Worm (Caenorhabditis elegans) whole organism, L2 larva: ENCODE data around the gene msp-56.

Source experiments
- C34F6.9 ChIP-seq: fragments of 150-350 bp; optimal IDR thresholded peaks from 2 replicates; lab custom pipeline; 2014; ENCODE audit warnings: missing biosample characterization, missing genetic modification characterization
- R02D3.7 ChIP-seq: fragments of 150-350 bp; optimal IDR thresholded peaks from 2 replicates; lab custom pipeline; 2014; ENCODE audit warnings: missing biosample characterization, missing genetic modification characterization
- ZK546.5 ChIP-seq: sonication (generic microtip); optimal IDR thresholded peaks from 2 replicates; lab custom pipeline; 2017; ENCODE audit warnings: missing biosample characterization, missing genetic modification characterization
- alr-1 ChIP-seq: fragments of 150-350 bp; optimal IDR thresholded peaks from 2 replicates; lab custom pipeline; 2014; ENCODE audit warnings: missing biosample characterization, missing genetic modification characterization
- aly-2 ChIP-seq: fragments of 150-350 bp; optimal IDR thresholded peaks from 2 replicates; lab custom pipeline; 2014; ENCODE audit warnings: missing biosample characterization, missing genetic modification characterization
- blmp-1 ChIP-seq: sonication (generic microtip); optimal IDR thresholded peaks from 2 replicates; lab custom pipeline; 2017; ENCODE audit warnings: missing genetic modification characterization, mild to moderate bottlenecking, missing compliant biosample characterization, antibody characterized with exemption, moderate library complexity; ENCODE audit not compliant: insufficient read depth
- ceh-16 ChIP-seq: fragments of 150-350 bp; optimal IDR thresholded peaks from 2 replicates; lab custom pipeline; 2014; ENCODE audit warnings: missing biosample characterization, missing genetic modification characterization
- ceh-82 ChIP-seq: fragments of 150-350 bp; optimal IDR thresholded peaks from 2 replicates; lab custom pipeline; 2014; ENCODE audit warnings: missing biosample characterization, missing genetic modification characterization
- crh-2 ChIP-seq: sonication (generic microtip); optimal IDR thresholded peaks from 2 replicates; lab custom pipeline; 2017; ENCODE audit warnings: missing biosample characterization, missing genetic modification characterization
- egl-27 ChIP-seq: sonication (generic microtip); optimal IDR thresholded peaks from 3 replicates; lab custom pipeline; 2017; ENCODE audit warnings: missing biosample characterization, missing genetic modification reagents, missing genetic modification characterization
- fos-1 ChIP-seq: fragments of 150-350 bp; optimal IDR thresholded peaks from 2 replicates; lab custom pipeline; 2014; ENCODE audit warnings: missing biosample characterization, missing genetic modification characterization
- gmeb-1 ChIP-seq: fragments of 150-350 bp; optimal IDR thresholded peaks from 2 replicates; lab custom pipeline; 2014; ENCODE audit warnings: missing biosample characterization, missing genetic modification characterization
- lin-11 ChIP-seq: fragments of 150-350 bp; sonication (generic microtip); optimal IDR thresholded peaks from 2 replicates; lab custom pipeline; 2014; ENCODE audit warnings: missing biosample characterization, missing genetic modification characterization, inconsistent platforms, mixed read lengths
- lin-13 ChIP-seq: fragments of 150-350 bp; optimal IDR thresholded peaks from 2 replicates; lab custom pipeline; 2014; ENCODE audit warnings: missing biosample characterization, missing genetic modification reagents, missing genetic modification characterization
- lsy-2 ChIP-seq, 2 experiments: fragments of 150-350 bp in 1 of 2; sonication (generic microtip) in 1 of 2; optimal IDR thresholded peaks; 2 replicates each; lab custom pipeline; 2014 to 2017; ENCODE audit warnings: missing biosample characterization in 2 of 2, missing genetic modification characterization in 2 of 2
- mab-5 ChIP-seq: fragments of 150-350 bp; optimal IDR thresholded peaks from 2 replicates; lab custom pipeline; 2014; ENCODE audit warnings: missing biosample characterization, missing genetic modification characterization
- mbf-1 ChIP-seq: sonication (generic microtip); optimal IDR thresholded peaks from 2 replicates; lab custom pipeline; 2017; ENCODE audit warnings: missing biosample characterization, missing genetic modification characterization
- mdl-1 ChIP-seq, 2 experiments: fragments of 150-350 bp in 1 of 2; sonication (generic microtip) in 1 of 2; optimal IDR thresholded peaks; 2 replicates each; lab custom pipeline; 2017; ENCODE audit warnings: missing biosample characterization in 2 of 2, missing genetic modification characterization in 2 of 2
- nhr-129 ChIP-seq: fragments of 150-350 bp; optimal IDR thresholded peaks from 2 replicates; lab custom pipeline; 2014; ENCODE audit warnings: missing biosample characterization, missing genetic modification characterization
- nhr-21 ChIP-seq: fragments of 150-350 bp; optimal IDR thresholded peaks from 2 replicates; lab custom pipeline; 2014; ENCODE audit warnings: missing biosample characterization, missing genetic modification characterization
- nhr-25 ChIP-seq: fragments of 150-350 bp; sonication (generic microtip); optimal IDR thresholded peaks from 3 replicates; lab custom pipeline; 2014; ENCODE audit warnings: missing biosample characterization, missing genetic modification characterization
- nhr-6 ChIP-seq: fragments of 150-350 bp; optimal IDR thresholded peaks from 2 replicates; lab custom pipeline; 2014; ENCODE audit warnings: missing biosample characterization, missing genetic modification characterization
- peb-1 ChIP-seq: fragments of 150-350 bp; optimal IDR thresholded peaks from 2 replicates; lab custom pipeline; 2014; ENCODE audit warnings: missing biosample characterization, missing genetic modification characterization
- sma-9 ChIP-seq, 2 experiments: fragments of 150-350 bp in 1 of 2; sonication (generic microtip) in 1 of 2; optimal IDR thresholded peaks; 2 replicates each; lab custom pipeline; 2014 to 2016; ENCODE audit warnings: missing genetic modification characterization in 2 of 2, mild to moderate bottlenecking in 1 of 2, missing biosample characterization in 1 of 2, missing compliant biosample characterization in 1 of 2, missing genetic modification reagents in 1 of 2, moderate library complexity in 1 of 2
- snpc-4 ChIP-seq: fragments of 150-350 bp; optimal IDR thresholded peaks from 2 replicates; lab custom pipeline; 2014; ENCODE audit warnings: missing biosample characterization, missing genetic modification characterization
- unc-39 ChIP-seq: fragments of 150-350 bp; optimal IDR thresholded peaks from 2 replicates; lab custom pipeline; 2014; ENCODE audit warnings: missing biosample characterization, missing genetic modification characterization
- unc-55 ChIP-seq: fragments of 150-350 bp; sonication (generic microtip); optimal IDR thresholded peaks from 3 replicates; lab custom pipeline; 2014; ENCODE audit warnings: missing biosample characterization, missing genetic modification reagents, missing genetic modification characterization
- zag-1 ChIP-seq: fragments of 150-350 bp; optimal IDR thresholded peaks from 2 replicates; lab custom pipeline; 2014; ENCODE audit warnings: missing biosample characterization, missing genetic modification characterization
- ztf-1 ChIP-seq: fragments of 200-800 bp; sonication (Bioruptor generic); conservative IDR thresholded peaks from 2 replicates; pipeline ENCODE4 v1.3.6; 2022; ENCODE audit warnings: missing genetic modification characterization, missing compliant biosample characterization
- ztf-4 ChIP-seq: fragments of 150-350 bp; optimal IDR thresholded peaks from 2 replicates; lab custom pipeline; 2014; ENCODE audit warnings: missing biosample characterization, missing genetic modification characterization

The msp-56 gene

DNA sequence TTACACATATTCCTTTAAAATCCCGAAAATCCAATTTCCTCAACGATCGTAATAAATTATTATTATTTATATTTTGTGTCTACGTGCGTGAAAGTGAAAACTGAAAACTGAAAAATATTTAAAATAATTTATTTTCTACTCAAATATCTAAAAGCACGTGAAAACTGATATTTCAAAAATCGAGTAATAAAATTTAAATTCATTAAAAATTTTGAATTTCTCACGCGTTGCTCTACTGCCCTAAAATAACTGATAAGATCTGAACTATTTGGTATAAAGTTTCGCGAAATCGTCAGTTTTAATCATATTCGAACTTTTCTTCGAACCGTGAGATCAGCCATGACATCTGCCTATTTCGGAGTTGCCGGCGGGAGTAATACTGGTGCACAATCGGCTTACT, 10.9 kb downstream of the msp-56 start, which contains the start of gene ssq-1:
Gene ssq-1 (plus strand): TSS at position 301 of the 400 bp plus-strand sequence.
- TF ChIP-seq aly-2 (tag; lab: Kevin White, UChicago) = no peak
- TF ChIP-seq alr-1 = no peak
- TF ChIP-seq mab-5 (tag; lab: Kevin White, UChicago) = no peak
- TF ChIP-seq sma-9 (GFP tag; optimal IDR thresholded peaks at IDR 0.05; lab: Kevin White, UChicago) = no peak
- no peak for TF ChIP-seq sma-9 (tag; optimal IDR thresholded peaks at IDR 0.05; lab: Kevin White, UChicago)
- TF ChIP-seq nhr-129 (tag; lab: Kevin White, UChicago) = no peak
- TF ChIP-seq lin-13 = no peak
- no peak for TF ChIP-seq lin-11 (tag; lab: Kevin White, UChicago)
- no peak for TF ChIP-seq blmp-1 (tag; lab: Kevin White, UChicago)
- TF ChIP-seq, all 48 proteins: peak for 0

DNA sequence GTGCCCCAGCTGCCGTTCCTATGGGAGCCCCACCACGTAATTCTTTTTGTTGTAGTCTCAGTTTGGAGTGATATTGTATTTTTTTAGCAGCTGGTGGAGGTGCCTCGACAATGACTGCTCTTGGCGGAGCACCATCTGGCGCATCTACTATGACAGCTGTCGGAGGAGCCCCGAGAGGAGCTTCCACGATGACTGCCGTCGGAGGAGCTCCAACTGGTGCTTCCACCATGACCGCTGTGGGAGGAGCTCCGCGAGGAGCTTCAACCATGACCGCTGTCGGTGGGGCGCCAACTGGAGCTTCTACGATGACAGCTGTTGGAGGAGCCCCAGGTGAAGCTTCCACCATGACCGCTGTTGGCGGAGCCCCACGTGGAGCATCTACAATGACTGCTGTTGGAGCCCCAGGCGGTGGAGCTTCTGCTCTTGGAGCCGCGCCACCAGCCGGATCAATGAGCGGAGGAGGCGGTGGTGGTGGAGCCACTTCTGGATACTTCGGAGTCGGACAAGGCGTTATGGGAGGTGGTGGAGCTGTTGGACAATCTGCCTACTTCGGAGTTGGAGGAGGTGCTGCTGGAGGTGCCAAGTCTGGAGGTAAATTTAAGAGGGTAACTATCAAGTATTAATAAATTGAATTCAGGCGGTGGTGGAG, 11.6 kb downstream of the msp-56 start:
- TF ChIP-seq lsy-2 (tag; optimal IDR thresholded peaks at IDR 0.05; lab: Kevin White, UChicago) = no peak
- TF ChIP-seq, all 48 proteins: peak for 0

DNA sequence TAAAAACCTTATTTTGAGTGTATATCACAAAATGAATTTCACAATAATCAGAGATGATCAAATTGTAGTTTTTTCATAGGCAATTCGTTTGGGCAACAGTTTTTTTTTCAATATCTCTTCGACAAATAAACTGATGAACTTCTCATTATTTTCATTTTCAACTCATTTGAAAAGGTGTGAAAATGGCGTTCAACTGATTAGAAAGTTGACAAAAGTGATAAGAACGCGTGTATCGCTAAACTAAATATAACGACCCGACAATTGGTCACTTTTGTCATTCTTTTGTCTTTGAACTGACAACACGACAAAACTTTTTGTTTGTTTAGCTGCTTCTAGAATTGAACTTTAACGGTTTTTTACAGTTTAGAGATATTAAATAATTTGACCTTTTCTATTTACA, 13.6 kb downstream of the msp-56 start:
- TF ChIP-seq ztf-1 (no peak), nhr-21 (no peak), fos-1 (tag; lab: Kevin White, UChicago) (peak; percentile 53), ZK546.5 (tag; lab: Kevin White, UChicago) (no peak)

DNA sequence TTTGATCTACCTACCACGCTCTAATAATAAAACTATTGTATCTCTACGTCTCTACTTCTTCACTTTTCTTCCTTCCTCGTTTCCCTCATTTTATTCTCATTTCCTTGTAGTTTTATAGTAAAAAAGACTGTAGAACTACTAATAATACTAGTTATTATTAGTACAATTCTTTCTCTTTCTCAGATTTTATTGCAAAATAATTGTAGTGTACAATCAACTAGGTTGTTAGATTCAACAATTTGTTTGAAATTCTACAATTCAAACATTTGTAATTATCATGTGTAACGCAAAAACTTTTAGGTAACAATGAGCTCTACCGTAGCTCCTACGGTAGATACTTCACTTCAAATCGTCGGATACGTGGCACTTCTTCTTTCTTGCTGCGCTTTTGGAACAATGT, 14.4 kb downstream of the msp-56 start, which contains the start of gene K07F5.12:
Gene K07F5.12 (plus strand): TSS at position 301 of the 400 bp plus-strand sequence.
- no peak for TF ChIP-seq mbf-1 (tag; lab: Kevin White, UChicago)
- TF ChIP-seq blmp-1 (tag; lab: Kevin White, UChicago) = no peak
- TF ChIP-seq ceh-82 (tag; lab: Kevin White, UChicago) = no peak
- no peak for TF ChIP-seq ZK546.5 (tag; lab: Kevin White, UChicago)
- no peak for TF ChIP-seq mdl-1 (tag; optimal IDR thresholded peaks at IDR 0.05; lab: Kevin White, UChicago)
- TF ChIP-seq crh-2 (tag; lab: Kevin White, UChicago) = no peak
- TF ChIP-seq nhr-25 (tag; lab: Kevin White, UChicago) = no peak
- TF ChIP-seq nhr-6 (tag; lab: Kevin White, UChicago) = no peak
- TF ChIP-seq nhr-129 (tag; lab: Kevin White, UChicago) = no peak
- no peak for TF ChIP-seq zag-1 (tag; lab: Kevin White, UChicago)

DNA sequence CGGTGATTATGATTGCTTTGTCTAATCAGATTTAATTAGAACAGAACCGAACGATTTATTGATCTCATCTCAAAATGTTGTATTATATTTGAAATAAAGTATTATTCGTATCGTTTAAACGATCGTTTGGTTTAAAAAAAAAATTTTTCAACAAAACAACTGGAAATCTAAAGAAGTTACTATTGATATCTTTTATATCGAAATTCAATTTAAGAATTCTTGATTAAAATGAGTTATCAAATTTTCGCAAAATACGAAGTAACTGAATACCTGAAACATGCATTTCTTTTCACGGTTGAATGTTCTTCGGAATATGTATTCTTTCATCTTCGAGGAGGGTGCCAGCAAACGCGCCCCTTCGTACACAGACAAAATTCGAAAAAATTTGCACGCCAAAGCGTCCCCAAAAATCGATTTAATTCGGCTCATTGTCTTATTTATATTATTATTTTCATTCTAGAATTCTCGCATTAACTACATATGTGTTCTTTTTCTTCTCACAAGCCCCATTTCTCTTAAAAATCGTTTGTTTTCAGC, 16.7 kb downstream of the msp-56 start, which contains the start of gene npp-1:
Gene npp-1 (plus strand): TSS at position 537 of the 537 bp plus-strand sequence.
- TF ChIP-seq C34F6.9 (tag; lab: Kevin White, UChicago) = peak; percentile 70
- TF ChIP-seq blmp-1 (tag; lab: Kevin White, UChicago) = no peak
- peak; percentile 2 for TF ChIP-seq fos-1 (tag; lab: Kevin White, UChicago)
- peak; percentile 32 for TF ChIP-seq gmeb-1
- peak; percentile 61 for TF ChIP-seq nhr-129 (tag; lab: Kevin White, UChicago)
- peak; percentile 4 for TF ChIP-seq crh-2 (tag; lab: Kevin White, UChicago)
- no peak for TF ChIP-seq snpc-4
- peak; percentile 62 for TF ChIP-seq unc-55 (GFP tag; lab: Kevin White, UChicago)
- TF ChIP-seq, all 48 proteins: peak for 6

DNA sequence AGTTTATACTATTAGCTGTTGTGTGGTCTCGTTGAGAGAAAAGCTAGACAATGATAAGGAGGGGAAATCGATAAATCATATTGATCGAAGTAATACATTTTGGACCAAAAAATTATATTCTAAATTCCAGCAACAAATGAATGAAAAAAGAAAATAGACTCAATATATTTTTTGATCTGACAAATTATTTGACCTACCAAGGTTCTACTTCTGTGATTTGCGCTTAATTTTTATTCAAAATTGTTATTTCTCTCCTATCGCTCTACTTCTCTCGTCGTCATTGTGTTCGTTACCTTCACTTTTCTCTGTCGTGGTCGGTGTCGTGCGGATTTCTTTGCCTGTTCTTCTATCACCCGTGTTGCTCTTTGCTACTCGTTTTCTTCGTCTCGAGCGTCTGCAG, 17.6 kb downstream of the msp-56 start:
- no peak for TF ChIP-seq alr-1
- TF ChIP-seq ztf-4 (tag; lab: Kevin White, UChicago) = no peak
- no peak for TF ChIP-seq R02D3.7
- no peak for TF ChIP-seq snpc-4
- no peak for TF ChIP-seq gmeb-1
- TF ChIP-seq egl-27 (tag; lab: Kevin White, UChicago) = no peak
- TF ChIP-seq peb-1 (tag; lab: Kevin White, UChicago) = no peak
- TF ChIP-seq unc-39 = no peak
- no peak for TF ChIP-seq fos-1 (tag; lab: Kevin White, UChicago)
- TF ChIP-seq ceh-16 (tag; lab: Kevin White, UChicago) = no peak
- TF ChIP-seq, all 48 proteins: peak for 0
